Fruit fly (Drosophila melanogaster) whole organism: Measurements from ENCODE around the gene CG9288.
A peak's percentile ranks its signal among the peaks of the same experiment; 100 is the strongest.

Source experiments
- CG8478 ChIP-seq: fragments of >200 bp; optimal IDR thresholded peaks from 2 replicates; lab custom pipeline; 2018; ENCODE audit warnings: inconsistent platforms
- Dll ChIP-seq: fragments of >200 bp; optimal IDR thresholded peaks from 2 replicates; lab custom pipeline; 2017
- EcR ChIP-seq, 2 experiments: fragments of >200 bp; optimal IDR thresholded peaks; 2 replicates each; lab custom pipeline; 2017; ENCODE audit warnings: missing biosample characterization in 2 of 2, missing genetic modification characterization in 2 of 2, missing genetic modification reagents in 2 of 2
- pan ChIP-seq: fragments of >200 bp; optimal IDR thresholded peaks from 2 replicates; lab custom pipeline; 2017
- psq ChIP-seq: fragments of >200 bp; optimal IDR thresholded peaks from 2 replicates; lab custom pipeline; 2017
- usp ChIP-seq: fragments of >200 bp; optimal IDR thresholded peaks from 2 replicates; lab custom pipeline; 2017; ENCODE audit warnings: missing biosample characterization, missing genetic modification characterization, mixed read lengths

Gene CG9288

dm6 chr3R:13816375-13816711 is 36.9 kb downstream of the CG9288 start:
- TF ChIP-seq CG8478 (lab: Kevin White, UChicago) (no peak), EcR (GFP tag; optimal IDR thresholded peaks at IDR 0.05; lab: Kevin White, UChicago) (no peak), psq (lab: Kevin White, UChicago) (no peak), Dll (lab: Kevin White, UChicago) (no peak), usp (GFP tag; lab: Kevin White, UChicago) (no peak)

- peak in 1 of 2 experiments; percentile 28 for TF ChIP-seq EcR (GFP tag; optimal IDR thresholded peaks at IDR 0.05; lab: Kevin White, UChicago)
- TF ChIP-seq Dll (lab: Kevin White, UChicago): no peak
- no peak for TF ChIP-seq CG8478 (lab: Kevin White, UChicago)
Measured at dm6 chr3R:13817480-13818305, 38.3 kb downstream of the CG9288 start.

dm6 chr3R:13819037-13819436 is 39.6 kb downstream of the CG9288 start:
- no peak for TF ChIP-seq pan (lab: Kevin White, UChicago)
- no peak for TF ChIP-seq Dll (lab: Kevin White, UChicago)
- no peak for TF ChIP-seq CG8478 (lab: Kevin White, UChicago)
- TF ChIP-seq psq (lab: Kevin White, UChicago): no peak
- TF ChIP-seq usp (GFP tag; lab: Kevin White, UChicago): no peak

dm6 chr3R:13820483-13820882 is 41.1 kb downstream of the CG9288 start:
- TF ChIP-seq psq (lab: Kevin White, UChicago): no peak
- TF ChIP-seq EcR (GFP tag; optimal IDR thresholded peaks at IDR 0.05; lab: Kevin White, UChicago): peak in 1 of 2 experiments; percentile 10
- TF ChIP-seq CG8478 (lab: Kevin White, UChicago): no peak

dm6 chr3R:13822602-13823220 is 43.3 kb downstream of the CG9288 start:
- TF ChIP-seq pan (lab: Kevin White, UChicago) (no peak), usp (GFP tag; lab: Kevin White, UChicago) (no peak), psq (lab: Kevin White, UChicago) (no peak), CG8478 (lab: Kevin White, UChicago) (no peak), EcR (GFP tag; optimal IDR thresholded peaks at IDR 0.05; lab: Kevin White, UChicago) (no peak), Dll (lab: Kevin White, UChicago) (no peak)

- no peak for TF ChIP-seq pan (lab: Kevin White, UChicago)
- TF ChIP-seq EcR (GFP tag; optimal IDR thresholded peaks at IDR 0.05; lab: Kevin White, UChicago): peak in 1 of 2 experiments; percentile 4
Measured at dm6 chr3R:13827953-13828922, 48.8 kb downstream of the CG9288 start, which contains the start of gene Mst87F. TSS of gene Mst87F (minus strand) at chr3R:13828008.
